Worm (Caenorhabditis elegans): ENCODE data around the gene srx-137.

Gene srx-137

DNA sequence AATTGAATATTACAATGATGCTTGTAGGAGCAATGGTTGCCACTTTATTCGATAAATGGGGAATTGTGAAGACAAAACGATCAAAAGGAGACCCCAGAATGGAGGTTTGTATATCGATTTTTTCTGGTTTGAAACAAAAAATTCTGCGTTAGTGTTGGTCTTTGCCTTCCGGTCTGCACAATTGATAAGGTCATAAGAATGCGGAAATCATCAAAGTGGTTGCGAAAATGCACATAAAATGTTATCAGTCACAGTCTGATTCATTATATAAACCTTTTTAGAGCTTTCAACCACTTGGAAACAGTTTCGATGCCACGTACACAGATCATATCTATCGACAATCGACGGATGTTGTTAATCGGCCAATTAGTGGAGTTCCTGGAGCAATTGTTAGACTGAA lies 31.0 kb downstream of the srx-137 start:
- TF ChIP-seq elt-3 (tag; optimal IDR thresholded peaks at IDR 0.05) (no peak), fos-1 (tag; optimal IDR thresholded peaks at IDR 0.05) (peak; percentile 96), sma-9 (GFP tag; optimal IDR thresholded peaks at IDR 0.05) (peak; percentile 51), sma-9 (tag; optimal IDR thresholded peaks at IDR 0.05) (no peak), crh-2 (tag; optimal IDR thresholded peaks at IDR 0.05) (peak; percentile 30)

ce11 chrV:13898356-13898755 lies 35.8 kb downstream of the srx-137 start, which contains the start of gene cyp-35C1:
TSS of gene cyp-35C1 (minus strand) at chrV:13898487.
- TF ChIP-seq unc-62 (GFP tag; optimal IDR thresholded peaks at IDR 0.05), result no peak
- no peak for TF ChIP-seq mab-5 (tag; optimal IDR thresholded peaks at IDR 0.05)
- TF ChIP-seq dmd-4 (tag; optimal IDR thresholded peaks at IDR 0.05), result no peak
- peak; percentile 34 for TF ChIP-seq sma-9 (GFP tag; optimal IDR thresholded peaks at IDR 0.05)
- TF ChIP-seq sma-9 (tag; optimal IDR thresholded peaks at IDR 0.05), result no peak
- no peak for TF ChIP-seq unc-39 (tag; optimal IDR thresholded peaks at IDR 0.05)
- no peak for TF ChIP-seq nhr-237 (tag; optimal IDR thresholded peaks at IDR 0.05)
- no peak for TF ChIP-seq peb-1 (tag; optimal IDR thresholded peaks at IDR 0.05)
- no peak for TF ChIP-seq aly-2 (tag; optimal IDR thresholded peaks at IDR 0.05)
- no peak for TF ChIP-seq nhr-12 (tag; optimal IDR thresholded peaks at IDR 0.05)
- TF ChIP-seq fos-1 (tag; optimal IDR thresholded peaks at IDR 0.05), result peak; percentile 5
- no peak for TF ChIP-seq crh-2 (tag; optimal IDR thresholded peaks at IDR 0.05)
- no peak for TF ChIP-seq lin-13 (GFP tag; optimal IDR thresholded peaks at IDR 0.05)
- no peak for TF ChIP-seq ztf-1 (GFP tag; conservative IDR thresholded peaks at IDR 0.05)
- TF ChIP-seq mbf-1 (tag; optimal IDR thresholded peaks at IDR 0.05), result no peak

ce11 chrV:13899213-13899612 lies 36.6 kb downstream of the srx-137 start, which contains the start of gene oac-3:
TSS of gene oac-3 (plus strand) at chrV:13899513.
- no peak for TF ChIP-seq ceh-82 (tag; optimal IDR thresholded peaks at IDR 0.05)
- no peak for TF ChIP-seq egl-27 (tag; optimal IDR thresholded peaks at IDR 0.05)
- no peak for TF ChIP-seq nhr-23 (tag; optimal IDR thresholded peaks at IDR 0.05)
- no peak for TF ChIP-seq ztf-1 (GFP tag; conservative IDR thresholded peaks at IDR 0.05)
- no peak for TF ChIP-seq mab-5 (tag; optimal IDR thresholded peaks at IDR 0.05)

ce11 chrV:13902495-13902894 lies 39.9 kb downstream of the srx-137 start, which contains the start of gene C06B3.1:
TSS of gene C06B3.1 (plus strand) at chrV:13902795.
- TF ChIP-seq ceh-82 (tag; optimal IDR thresholded peaks at IDR 0.05) (no peak), mbf-1 (tag; optimal IDR thresholded peaks at IDR 0.05) (no peak), lin-11 (tag; optimal IDR thresholded peaks at IDR 0.05) (no peak), ama-1 (optimal IDR thresholded peaks at IDR 0.05) (no peak), sem-4 (tag; optimal IDR thresholded peaks at IDR 0.05) (no peak), blmp-1 (tag; optimal IDR thresholded peaks at IDR 0.05; ENCODE audit: insufficient read depth) (no peak), lin-39 (tag; optimal IDR thresholded peaks at IDR 0.05) (no peak), nhr-11 (tag; optimal IDR thresholded peaks at IDR 0.05) (no peak), nhr-77 (tag; optimal IDR thresholded peaks at IDR 0.05) (no peak), gmeb-1 (tag; optimal IDR thresholded peaks at IDR 0.05) (no peak), nhr-12 (tag; optimal IDR thresholded peaks at IDR 0.05) (no peak), ZK546.5 (tag; optimal IDR thresholded peaks at IDR 0.05) (no peak), Y55F3AM.14 (GFP tag; optimal IDR thresholded peaks at IDR 0.05) (no peak), elt-3 (tag; optimal IDR thresholded peaks at IDR 0.05) (no peak), nhr-6 (tag; optimal IDR thresholded peaks at IDR 0.05) (no peak)

- TF ChIP-seq nhr-11 (tag; optimal IDR thresholded peaks at IDR 0.05) (no peak), elt-3 (tag; optimal IDR thresholded peaks at IDR 0.05) (no peak), R02D3.7 (tag; optimal IDR thresholded peaks at IDR 0.05) (no peak), snpc-4 (tag; optimal IDR thresholded peaks at IDR 0.05) (no peak), sma-3 (GFP tag; optimal IDR thresholded peaks at IDR 0.05) (no peak), Y55F3AM.14 (GFP tag; optimal IDR thresholded peaks at IDR 0.05) (no peak), ztf-11 (tag; optimal IDR thresholded peaks at IDR 0.05) (no peak), nhr-21 (tag; optimal IDR thresholded peaks at IDR 0.05) (no peak), gmeb-1 (tag; optimal IDR thresholded peaks at IDR 0.05) (no peak), unc-55 (GFP tag; optimal IDR thresholded peaks at IDR 0.05) (no peak), aly-2 (tag; optimal IDR thresholded peaks at IDR 0.05) (no peak), C34F6.9 (tag; optimal IDR thresholded peaks at IDR 0.05) (no peak), ztf-1 (GFP tag; conservative IDR thresholded peaks at IDR 0.05) (no peak), lin-11 (tag; optimal IDR thresholded peaks at IDR 0.05) (no peak), nhr-129 (tag; optimal IDR thresholded peaks at IDR 0.05) (no peak)
These were observed 41.8 kb downstream of the srx-137 start, which contains the start of gene stdh-3 for ce11 chrV:13904446-13904845. TSS of gene stdh-3 (plus strand) at chrV:13904611.
